Worm (Caenorhabditis elegans) whole organism, L3 larva: ENCODE measurements around the gene cdc-25.2.

Experiments
- R02D3.7 ChIP-seq: fragments of 150-350 bp; optimal IDR thresholded peaks from 2 replicates; lab custom pipeline; 2014; ENCODE audit warnings: missing biosample characterization, missing genetic modification characterization
- ceh-9 ChIP-seq: sonication (generic microtip); optimal IDR thresholded peaks from 2 replicates; lab custom pipeline; 2018; ENCODE audit warnings: missing biosample characterization, missing genetic modification characterization
- egl-27 ChIP-seq: sonication (generic microtip); optimal IDR thresholded peaks from 4 replicates; lab custom pipeline; 2017; ENCODE audit warnings: missing biosample characterization, missing genetic modification reagents, missing genetic modification characterization
- elt-2 ChIP-seq: sonication (generic microtip); optimal IDR thresholded peaks from 2 replicates; lab custom pipeline; 2016; ENCODE audit warnings: missing genetic modification reagents, mild to moderate bottlenecking, missing genetic modification characterization, missing compliant biosample characterization
- elt-3 ChIP-seq, 3 experiments: fragments of 150-350 bp in 1 of 3; sonication (generic microtip) in 2 of 3; optimal IDR thresholded peaks; 2 replicates in 2 of 3; 4 replicates in 1 of 3; lab custom pipeline; 2014 to 2017; ENCODE audit warnings: missing biosample characterization in 3 of 3, missing genetic modification characterization in 3 of 3
- jun-1 ChIP-seq: fragments of 150-350 bp; optimal IDR thresholded peaks from 2 replicates; lab custom pipeline; 2014; ENCODE audit warnings: missing biosample characterization, missing genetic modification reagents, missing genetic modification characterization
- mdl-1 ChIP-seq: fragments of 150-350 bp; optimal IDR thresholded peaks from 2 replicates; lab custom pipeline; 2014; ENCODE audit warnings: missing biosample characterization, missing genetic modification characterization
- nhr-11 ChIP-seq: fragments of 150-350 bp; optimal IDR thresholded peaks from 2 replicates; lab custom pipeline; 2014; ENCODE audit warnings: missing biosample characterization, missing genetic modification characterization
- nhr-237 ChIP-seq: fragments of 150-350 bp; optimal IDR thresholded peaks from 2 replicates; lab custom pipeline; 2014; ENCODE audit warnings: missing biosample characterization, missing genetic modification characterization
- nhr-76 ChIP-seq: fragments of 150-350 bp; sonication (generic microtip); optimal IDR thresholded peaks from 5 replicates; lab custom pipeline; 2014; ENCODE audit warnings: missing biosample characterization, missing genetic modification characterization
- nhr-77 ChIP-seq: fragments of 150-350 bp; optimal IDR thresholded peaks from 2 replicates; lab custom pipeline; 2014; ENCODE audit warnings: missing biosample characterization, missing genetic modification characterization
- unc-39 ChIP-seq: sonication (generic microtip); optimal IDR thresholded peaks from 4 replicates; lab custom pipeline; 2017; ENCODE audit warnings: missing biosample characterization, missing genetic modification characterization

DNA sequence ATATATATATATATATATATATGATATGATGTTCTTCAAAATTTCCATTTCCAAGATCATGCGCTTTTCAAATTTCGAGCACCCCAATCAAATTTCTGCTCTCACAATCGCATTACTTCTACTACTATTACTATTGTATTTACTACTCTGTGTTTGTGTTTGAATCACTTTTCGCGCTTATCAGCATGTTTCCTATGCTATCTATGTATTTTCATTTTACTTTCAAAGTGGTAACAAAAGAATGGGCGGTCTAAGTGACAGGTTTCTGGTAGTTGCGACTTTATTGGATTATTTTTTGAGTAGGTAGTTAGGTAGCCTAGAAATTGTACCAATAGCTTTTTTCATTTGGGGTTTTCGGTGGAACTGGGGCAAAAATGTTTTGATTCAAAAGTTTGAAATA lies 8.8 kb upstream of the cdc-25.2 start:
- TF ChIP-seq nhr-11 (no peak), egl-27 (no peak), nhr-76 (tag; lab: Kevin White, UChicago) (no peak), unc-39 (tag; lab: Kevin White, UChicago) (no peak), elt-2 (tag; lab: Kevin White, UChicago) (no peak), nhr-237 (tag; lab: Kevin White, UChicago) (no peak), nhr-77 (tag; lab: Kevin White, UChicago) (no peak), mdl-1 (no peak), elt-3 (tag; optimal IDR thresholded peaks at IDR 0.05; lab: Kevin White, UChicago) (no peak), ceh-9 (no peak), jun-1 (tag; lab: Kevin White, UChicago) (no peak), R02D3.7 (tag; lab: Kevin White, UChicago) (no peak)
